Worm (Caenorhabditis elegans) whole organism, L4 larva: ENCODE data around the gene C13B4.1.

ENCODE experiments used
- D1046.2 ChIP-seq: fragments of 200-800 bp; sonication (Bioruptor generic); IDR thresholded peaks from 2 replicates; pipeline ENCODE4 v1.3.6; 2022; ENCODE audit warnings: missing genetic modification characterization, missing compliant biosample characterization
- F49E8.2 ChIP-seq: sonication (generic microtip); optimal IDR thresholded peaks from 2 replicates; lab custom pipeline; 2016; ENCODE audit warnings: missing compliant biosample characterization, mild to moderate bottlenecking, missing genetic modification characterization, borderline replicate concordance
- R02D3.7 ChIP-seq: fragments of 150-350 bp; sonication (generic microtip); optimal IDR thresholded peaks from 3 replicates; lab custom pipeline; 2014; ENCODE audit warnings: missing biosample characterization, missing genetic modification characterization
- ZK337.2 ChIP-seq: fragments of 200-800 bp; sonication (Bioruptor generic); IDR thresholded peaks from 2 replicates; pipeline ENCODE4 v1.3.6; 2022; ENCODE audit warnings: missing genetic modification reagents, missing genetic modification characterization, missing compliant biosample characterization
- aha-1 ChIP-seq: fragments of 150-350 bp; peaks from one replicate; lab custom pipeline; 2014; ENCODE audit warnings: missing biosample characterization, missing genetic modification characterization
- aly-2 ChIP-seq: sonication (generic microtip); optimal IDR thresholded peaks from 2 replicates; lab custom pipeline; 2018; ENCODE audit warnings: missing biosample characterization, missing genetic modification characterization
- ama-1 ChIP-seq: fragments of 150-350 bp; optimal IDR thresholded peaks from 2 replicates; lab custom pipeline; 2014; ENCODE audit warnings: inconsistent platforms, mixed read lengths
- attf-4 ChIP-seq: sonication (generic microtip); optimal IDR thresholded peaks from 3 replicates; lab custom pipeline; 2017; ENCODE audit warnings: missing biosample characterization, missing genetic modification characterization
- ceh-62 ChIP-seq: sonication (generic microtip); optimal IDR thresholded peaks from 2 replicates; lab custom pipeline; 2017; ENCODE audit warnings: missing biosample characterization, missing genetic modification characterization
- ctbp-1 ChIP-seq: fragments of 200-800 bp; sonication (Bioruptor generic); IDR thresholded peaks from 2 replicates; pipeline ENCODE4 v1.3.6; 2022; ENCODE audit warnings: missing genetic modification reagents, missing genetic modification characterization, missing compliant biosample characterization
- daf-16 ChIP-seq, 3 experiments: sonication (generic microtip); optimal IDR thresholded peaks; 2 replicates each; lab custom pipeline; 2016 to 2017; ENCODE audit warnings: missing genetic modification characterization in 3 of 3, missing genetic modification reagents in 3 of 3, mild to moderate bottlenecking in 2 of 3, missing compliant biosample characterization in 2 of 3, missing biosample characterization in 1 of 3, moderate library complexity in 1 of 3
- dmd-6 ChIP-seq: fragments of 200-800 bp; sonication (Bioruptor generic); IDR thresholded peaks from 2 replicates; pipeline ENCODE4 v1.3.6; 2022; ENCODE audit warnings: missing genetic modification reagents, missing genetic modification characterization, missing compliant biosample characterization
- dmd-8 ChIP-seq: fragments of 200-800 bp; sonication (Bioruptor generic); IDR thresholded peaks from 2 replicates; pipeline ENCODE4 v1.3.6; 2022; ENCODE audit warnings: missing genetic modification characterization, missing compliant biosample characterization
- dve-1 ChIP-seq: sonication (generic microtip); optimal IDR thresholded peaks from 2 replicates; lab custom pipeline; 2017; ENCODE audit warnings: antibody characterized with exemption, mild to moderate bottlenecking, missing genetic modification characterization, missing compliant biosample characterization; ENCODE audit not compliant: insufficient read depth
- hif-1 ChIP-seq, 2 experiments: sonication (generic microtip); optimal IDR thresholded peaks; 2 replicates each; lab custom pipeline; 2016 to 2017; ENCODE audit warnings: missing compliant biosample characterization in 2 of 2, missing genetic modification characterization in 2 of 2, missing genetic modification reagents in 2 of 2, missing genotype in 2 of 2, mild to moderate bottlenecking in 1 of 2
- hlh-11 ChIP-seq: fragments of 200-800 bp; sonication (Bioruptor generic); optimal IDR thresholded peaks from 2 replicates; lab custom pipeline; 2018; ENCODE audit warnings: mild to moderate bottlenecking, missing genetic modification characterization, missing compliant biosample characterization
- hlh-30 ChIP-seq: sonication (generic microtip); optimal IDR thresholded peaks from 2 replicates; lab custom pipeline; 2017; ENCODE audit warnings: antibody characterized with exemption, mild to moderate bottlenecking, missing genetic modification characterization, missing compliant biosample characterization; ENCODE audit not compliant: insufficient read depth
- lim-7 ChIP-seq: fragments of 200-800 bp; sonication (Bioruptor generic); IDR thresholded peaks from 2 replicates; pipeline ENCODE4 v1.3.6; 2022; ENCODE audit warnings: missing genetic modification characterization, missing compliant biosample characterization
- lin-1 ChIP-seq: fragments of 200-800 bp; sonication (Bioruptor generic); IDR thresholded peaks from 2 replicates; pipeline ENCODE4 v1.3.6; 2022; ENCODE audit warnings: missing genetic modification reagents, missing genetic modification characterization, missing compliant biosample characterization
- lin-15B ChIP-seq: fragments of 150-350 bp; sonication (generic microtip); optimal IDR thresholded peaks from 3 replicates; lab custom pipeline; 2014; ENCODE audit warnings: missing biosample characterization, missing genetic modification characterization
- lir-3 ChIP-seq: sonication (generic microtip); optimal IDR thresholded peaks from 2 replicates; lab custom pipeline; 2016; ENCODE audit warnings: mild to moderate bottlenecking, missing genetic modification characterization, missing compliant biosample characterization
- lsy-2 ChIP-seq, 2 experiments: fragments of 150-350 bp in 1 of 2; sonication (generic microtip) in 1 of 2; optimal IDR thresholded peaks; 2 replicates each; lab custom pipeline; 2014 to 2017; ENCODE audit warnings: missing biosample characterization in 2 of 2, missing genetic modification characterization in 2 of 2
- madf-5 ChIP-seq, 2 experiments: fragments of 200-800 bp; sonication (Bioruptor generic); IDR thresholded peaks; 2 replicates each; pipeline ENCODE4 v1.3.6; 2022; ENCODE audit warnings: missing compliant biosample characterization in 2 of 2, missing genetic modification characterization in 2 of 2
- madf-9 ChIP-seq: fragments of 200-800 bp; sonication (Bioruptor generic); conservative IDR thresholded peaks from 2 replicates; pipeline ENCODE4 v1.3.6; 2022; ENCODE audit warnings: missing genetic modification reagents, missing genetic modification characterization, missing compliant biosample characterization
- mdl-1 ChIP-seq, 2 experiments: fragments of 150-350 bp in 1 of 2; sonication (generic microtip) in 1 of 2; optimal IDR thresholded peaks; 2 replicates each; lab custom pipeline; 2014 to 2017; ENCODE audit warnings: missing biosample characterization in 2 of 2, missing genetic modification characterization in 2 of 2
- mep-1 ChIP-seq: fragments of 150-350 bp; sonication (generic microtip); optimal IDR thresholded peaks from 3 replicates; lab custom pipeline; 2014; ENCODE audit warnings: missing biosample characterization, missing genetic modification characterization
- mxl-2 ChIP-seq: fragments of 200-800 bp; sonication (Bioruptor generic); conservative IDR thresholded peaks from 2 replicates; pipeline ENCODE4 v1.3.6; 2022; ENCODE audit warnings: missing genetic modification reagents, missing genetic modification characterization, missing compliant biosample characterization
- mxl-3 ChIP-seq: fragments of 200-800 bp; sonication (Bioruptor generic); optimal IDR thresholded peaks from 2 replicates; lab custom pipeline; 2018; ENCODE audit warnings: mild to moderate bottlenecking, missing genetic modification characterization, missing compliant biosample characterization
- nhr-11 ChIP-seq: fragments of 150-350 bp; optimal IDR thresholded peaks from 2 replicates; lab custom pipeline; 2014; ENCODE audit warnings: missing biosample characterization, missing genetic modification characterization
- nhr-25 ChIP-seq: sonication (generic microtip); optimal IDR thresholded peaks from 2 replicates; lab custom pipeline; 2017; ENCODE audit warnings: missing genetic modification characterization, mild to moderate bottlenecking, missing compliant biosample characterization, antibody characterized with exemption, moderate library complexity, borderline replicate concordance; ENCODE audit not compliant: insufficient read depth
- nhr-28 ChIP-seq: fragments of 150-350 bp; optimal IDR thresholded peaks from 2 replicates; lab custom pipeline; 2014; ENCODE audit warnings: missing biosample characterization, missing genetic modification characterization
- nhr-42 ChIP-seq: fragments of 200-800 bp; sonication (Bioruptor generic); IDR thresholded peaks from 2 replicates; pipeline ENCODE4 v1.3.6; 2022; ENCODE audit warnings: missing genetic modification characterization, missing compliant biosample characterization
- nhr-48 ChIP-seq: sonication (generic microtip); optimal IDR thresholded peaks from 2 replicates; lab custom pipeline; 2016; ENCODE audit warnings: mild to moderate bottlenecking, missing genetic modification characterization, missing compliant biosample characterization
- nhr-6 ChIP-seq: fragments of 150-350 bp; optimal IDR thresholded peaks from 2 replicates; lab custom pipeline; 2014; ENCODE audit warnings: missing biosample characterization, missing genetic modification characterization
- nhr-77 ChIP-seq: fragments of 150-350 bp; optimal IDR thresholded peaks from 2 replicates; lab custom pipeline; 2014; ENCODE audit warnings: missing biosample characterization, missing genetic modification characterization
- pha-4 ChIP-seq, 2 experiments: fragments of 150-350 bp in 1 of 2; fragments of 200-800 bp in 1 of 2; sonication (Bioruptor generic) in 1 of 2; IDR thresholded peaks in 1 of 2; optimal IDR thresholded peaks in 1 of 2; 2 replicates each; pipeline versions ENCODE4 v1.3.6 to Lab custom; 2014 to 2022; ENCODE audit warnings: missing genetic modification characterization in 2 of 2, missing genetic modification reagents in 2 of 2, missing biosample characterization in 1 of 2, missing compliant biosample characterization in 1 of 2
- saeg-2 ChIP-seq: fragments of 200-800 bp; sonication (Bioruptor generic); IDR thresholded peaks from 2 replicates; pipeline ENCODE4 v1.3.6; 2022; ENCODE audit warnings: missing genetic modification reagents, missing genetic modification characterization, missing compliant biosample characterization
- snpc-4 ChIP-seq: fragments of 150-350 bp; optimal IDR thresholded peaks from 2 replicates; lab custom pipeline; 2014; ENCODE audit warnings: missing biosample characterization, missing genetic modification characterization
- spr-1 ChIP-seq: sonication (generic microtip); optimal IDR thresholded peaks from 2 replicates; lab custom pipeline; 2016; ENCODE audit warnings: mild to moderate bottlenecking, missing genetic modification characterization, missing compliant biosample characterization
- spr-3 ChIP-seq: fragments of 200-800 bp; sonication (Bioruptor generic); optimal IDR thresholded peaks from 2 replicates; lab custom pipeline; 2018; ENCODE audit warnings: mild to moderate bottlenecking, missing genetic modification characterization, missing compliant biosample characterization
- zag-1 ChIP-seq: fragments of 150-350 bp; optimal IDR thresholded peaks from 2 replicates; lab custom pipeline; 2014; ENCODE audit warnings: missing biosample characterization, missing genetic modification characterization
- ztf-7 ChIP-seq: fragments of 150-350 bp; optimal IDR thresholded peaks from 2 replicates; lab custom pipeline; 2014; ENCODE audit warnings: missing biosample characterization, missing genetic modification characterization

The C13B4.1 gene

ce11 chrII:14496809-14497208, 17.4 kb upstream of the C13B4.1 start (continued):
- TF ChIP-seq F49E8.2 (peak; percentile 78), spr-3 (peak; percentile 83), nhr-77 (tag; lab: Kevin White, UChicago) (peak; percentile 96), lin-15B (tag; lab: Kevin White, UChicago) (no peak), lir-3 (tag; lab: Kevin White, UChicago) (peak; percentile 88), attf-4 (tag; lab: Kevin White, UChicago) (peak; percentile 41), daf-16 (GFP tag; optimal IDR thresholded peaks at IDR 0.05; lab: Kevin White, UChicago) (peak; percentile 60 to 92), daf-16 (tag; optimal IDR thresholded peaks at IDR 0.05; lab: Kevin White, UChicago) (peak; percentile 77), nhr-25 (tag; lab: Kevin White, UChicago) (peak; percentile 80), nhr-42 (GFP tag; lab: Robert Waterston, UW) (peak; percentile 95), nhr-11 (tag; lab: Kevin White, UChicago) (peak; percentile 55), mep-1 (peak; percentile 83), nhr-28 (tag; lab: Kevin White, UChicago) (peak; percentile 91), mdl-1 (tag; optimal IDR thresholded peaks at IDR 0.05; lab: Kevin White, UChicago) (peak in 1 of 2 experiments; percentile 48), ZK337.2 (GFP tag; lab: Robert Waterston, UW) (peak; percentile 75), dve-1 (tag; lab: Kevin White, UChicago) (peak; percentile 90), mxl-2 (GFP tag; lab: Robert Waterston, UW) (peak; percentile 60), D1046.2 (peak; percentile 87), ceh-62 (tag; lab: Kevin White, UChicago) (no peak), aly-2 (tag; lab: Kevin White, UChicago) (no peak), spr-1 (tag; lab: Kevin White, UChicago) (peak; percentile 87), nhr-6 (tag; lab: Kevin White, UChicago) (peak; percentile 75), lsy-2 (tag; optimal IDR thresholded peaks at IDR 0.05; lab: Kevin White, UChicago) (peak; percentile 39 to 84), madf-9 (GFP tag; lab: Robert Waterston, UW) (peak; percentile 79), mxl-3 (peak; percentile 83), aha-1 (tag; lab: Kevin White, UChicago) (peak; percentile 99), saeg-2 (GFP tag; lab: Robert Waterston, UW) (0 out of 2 replicates have a peak, but pooled peaks have one; percentile 67), pha-4 (GFP tag; IDR thresholded peaks at IDR 0.05; lab: Robert Waterston, UW) (peak; percentile 93), pha-4 (tag; optimal IDR thresholded peaks at IDR 0.05; lab: Kevin White, UChicago) (no peak), madf-5 (GFP tag; IDR thresholded peaks at IDR 0.05; lab: Robert Waterston, UW) (peak; percentile 78 to 88; a peak in 2 of 4 replicates), R02D3.7 (tag; lab: Kevin White, UChicago) (peak; percentile 7)

DNA sequence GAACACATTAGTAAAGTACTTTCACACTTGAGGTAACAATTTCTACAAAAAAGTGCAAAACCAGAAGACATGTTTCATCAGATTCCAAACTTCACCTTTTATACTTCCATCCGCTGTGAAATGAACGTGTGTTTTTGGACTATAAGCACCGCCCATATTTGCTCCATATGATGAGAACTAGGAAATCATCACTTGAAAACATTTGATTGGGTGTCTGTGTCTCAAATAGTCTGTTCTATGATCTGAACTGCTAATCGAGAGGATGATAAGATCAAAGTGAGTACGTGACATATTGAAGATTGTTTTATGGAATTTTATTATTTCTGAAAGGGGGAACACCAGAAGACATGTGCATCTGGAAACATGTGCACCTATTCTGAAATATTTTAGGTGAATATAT, 15.9 kb upstream of the C13B4.1 start:
- no peak for TF ChIP-seq daf-16 (GFP tag; optimal IDR thresholded peaks at IDR 0.05; lab: Kevin White, UChicago)
- TF ChIP-seq daf-16 (tag; optimal IDR thresholded peaks at IDR 0.05; lab: Kevin White, UChicago), result peak; percentile 0
- peak in 1 of 2 experiments; percentile 13 for TF ChIP-seq lsy-2 (tag; optimal IDR thresholded peaks at IDR 0.05; lab: Kevin White, UChicago)
- TF ChIP-seq R02D3.7 (tag; lab: Kevin White, UChicago), result no peak
- no peak for TF ChIP-seq zag-1 (tag; lab: Kevin White, UChicago)
- no peak for TF ChIP-seq ztf-7 (tag; lab: Kevin White, UChicago)
- no peak for TF ChIP-seq lim-7 (GFP tag; lab: Robert Waterston, UW)
- TF ChIP-seq hlh-30, result peak; percentile 56
- TF ChIP-seq aha-1 (tag; lab: Kevin White, UChicago), result peak; percentile 96
- peak; percentile 36 for TF ChIP-seq nhr-6 (tag; lab: Kevin White, UChicago)
- TF ChIP-seq hlh-11 (tag; lab: Kevin White, UChicago), result peak; percentile 43
- peak; percentile 73 for TF ChIP-seq dve-1 (tag; lab: Kevin White, UChicago)
- no peak for TF ChIP-seq snpc-4 (tag; lab: Kevin White, UChicago)
- peak; percentile 90 to 97 for TF ChIP-seq hif-1 (tag; optimal IDR thresholded peaks at IDR 0.05; lab: Kevin White, UChicago)
- peak; percentile 38 for TF ChIP-seq mep-1
- peak; percentile 20 for TF ChIP-seq nhr-48 (tag; lab: Kevin White, UChicago)
- TF ChIP-seq ctbp-1, result no peak
- TF ChIP-seq dmd-6, result peak; percentile 30
- peak; percentile 40 for TF ChIP-seq mxl-3
- peak in 1 of 2 experiments; percentile 48 for TF ChIP-seq mdl-1 (tag; optimal IDR thresholded peaks at IDR 0.05; lab: Kevin White, UChicago)
- TF ChIP-seq lin-1 (GFP tag; lab: Robert Waterston, UW), result no peak
- TF ChIP-seq ama-1 (lab: Kevin White, UChicago), result peak; percentile 4
- TF ChIP-seq dmd-8 (GFP tag; lab: Robert Waterston, UW), result no peak
- TF ChIP-seq nhr-28 (tag; lab: Kevin White, UChicago), result peak; percentile 64
